ENCODE assay signal across 1 fruit fly cellular context in the genomic region with DNA sequence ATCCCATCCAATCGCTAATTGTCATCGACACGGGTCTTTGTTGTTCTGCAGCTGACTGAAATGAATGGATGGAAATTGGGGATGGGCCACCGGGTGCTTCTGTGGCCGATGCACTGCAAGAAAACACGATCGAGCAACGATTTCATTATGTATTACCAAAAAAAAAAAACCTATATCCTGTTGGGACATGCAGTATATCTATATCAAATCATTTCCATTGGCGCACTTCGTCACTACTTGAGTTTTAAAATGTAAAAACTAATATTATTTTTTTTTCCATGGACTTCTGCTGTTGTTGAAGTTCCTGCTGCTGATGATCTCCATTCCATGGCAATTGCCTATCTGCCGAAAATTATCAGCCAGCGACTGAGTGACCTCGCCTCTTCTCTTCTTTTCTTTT.
TF ChIP-seq lines count a peak whose summit lies in the region.

No protein-coding gene starts in this region.

TF ChIP-seq in whole organism, embryonic, 481 proteins besides CTCF, POLR2A, EP300 and RAD21 (continued from another document and continues in another):
- TF ChIP-seq Dip3 (GFP tag; optimal IDR thresholded peaks at IDR 0.05; lab: Kevin White, UChicago): no peak
- no peak for TF ChIP-seq CG8765 (GFP tag; IDR thresholded peaks at IDR 0.05; lab: Robert Waterston, UW)
- TF ChIP-seq vfl (GFP tag; optimal IDR thresholded peaks at IDR 0.05; lab: Kevin White, UChicago): no peak
- peak; percentile 27 for TF ChIP-seq CG2202 (tag; optimal IDR thresholded peaks at IDR 0.05; lab: Kevin White, UChicago)
- no peak for TF ChIP-seq inv (GFP tag; IDR thresholded peaks at IDR 0.05; lab: Robert Waterston, UW; ENCODE audit: partially characterized antibody)
- TF ChIP-seq BtbVII (GFP tag; optimal IDR thresholded peaks at IDR 0.05; lab: Kevin White, UChicago): peak; percentile 4
- peak in 1 of 2 experiments; percentile 37 for TF ChIP-seq eve (GFP tag; optimal IDR thresholded peaks at IDR 0.05; lab: Kevin White, UChicago)
- TF ChIP-seq CG18262 (tag; optimal IDR thresholded peaks at IDR 0.05; lab: Kevin White, UChicago): peak; percentile 27
- TF ChIP-seq HmgD (GFP tag; optimal IDR thresholded peaks at IDR 0.05; lab: Kevin White, UChicago): no peak
- TF ChIP-seq pros (GFP tag; optimal IDR thresholded peaks at IDR 0.05; lab: Kevin White, UChicago): no peak
- TF ChIP-seq nau (GFP tag; optimal IDR thresholded peaks at IDR 0.05; lab: Kevin White, UChicago): no peak
- TF ChIP-seq dimm (GFP tag; IDR thresholded peaks at IDR 0.05; lab: Robert Waterston, UW): no peak
- TF ChIP-seq btn (GFP tag; optimal IDR thresholded peaks at IDR 0.05; lab: Kevin White, UChicago): no peak
- peak; percentile 45 for TF ChIP-seq ind (GFP tag; optimal IDR thresholded peaks at IDR 0.05; lab: Kevin White, UChicago)
- TF ChIP-seq pnt (GFP tag; optimal IDR thresholded peaks at IDR 0.05; lab: Kevin White, UChicago): peak; percentile 51
- peak; percentile 80 for TF ChIP-seq stc (GFP tag; IDR thresholded peaks at IDR 0.05; lab: Robert Waterston, UW)
- no peak for TF ChIP-seq CG17612 (GFP tag; IDR thresholded peaks at IDR 0.05; lab: Robert Waterston, UW)
- peak; percentile 40 for TF ChIP-seq CG15011 (GFP tag; optimal IDR thresholded peaks at IDR 0.05; lab: Kevin White, UChicago)
- no peak for TF ChIP-seq Hmx (GFP tag; optimal IDR thresholded peaks at IDR 0.05; lab: Kevin White, UChicago)
- no peak for TF ChIP-seq Vsx1 (GFP tag; optimal IDR thresholded peaks at IDR 0.05; lab: Kevin White, UChicago)
- TF ChIP-seq unpg (GFP tag; optimal IDR thresholded peaks at IDR 0.05; lab: Kevin White, UChicago): peak; percentile 61
- TF ChIP-seq zfh2 (GFP tag; optimal IDR thresholded peaks at IDR 0.05; lab: Kevin White, UChicago): no peak
- no peak for TF ChIP-seq CG3065 (GFP tag; optimal IDR thresholded peaks at IDR 0.05; lab: Kevin White, UChicago)
- 0 out of 3 replicates have a peak, but pooled peaks have one; percentile 45 for TF ChIP-seq CG34422 (GFP tag; IDR thresholded peaks at IDR 0.05; lab: Robert Waterston, UW)
- TF ChIP-seq E2f1 (GFP tag; IDR thresholded peaks at IDR 0.05; lab: Robert Waterston, UW): peak; percentile 72
- TF ChIP-seq grn (GFP tag; optimal IDR thresholded peaks at IDR 0.05; lab: Kevin White, UChicago): peak; percentile 47
- TF ChIP-seq wek (GFP tag; optimal IDR thresholded peaks at IDR 0.05; lab: Kevin White, UChicago): no peak
- TF ChIP-seq Dfd (GFP tag; optimal IDR thresholded peaks at IDR 0.05; lab: Kevin White, UChicago): no peak
- peak; percentile 57 for TF ChIP-seq CG5245 (GFP tag; optimal IDR thresholded peaks at IDR 0.05; lab: Kevin White, UChicago)
- no peak for TF ChIP-seq CG1647 (GFP tag; optimal IDR thresholded peaks at IDR 0.05; lab: Kevin White, UChicago)
- no peak for TF ChIP-seq p53 (GFP tag; optimal IDR thresholded peaks at IDR 0.05; lab: Kevin White, UChicago)
- no peak for TF ChIP-seq gro (GFP tag; optimal IDR thresholded peaks at IDR 0.05; lab: Kevin White, UChicago)
- no peak for TF ChIP-seq h (optimal IDR thresholded peaks at IDR 0.05; lab: Kevin White, UChicago)
- no peak for TF ChIP-seq sima (GFP tag; optimal IDR thresholded peaks at IDR 0.05; lab: Kevin White, UChicago)
- no peak for TF ChIP-seq HmgZ (tag; optimal IDR thresholded peaks at IDR 0.05; lab: Kevin White, UChicago)
- TF ChIP-seq nerfin-1 (tag; optimal IDR thresholded peaks at IDR 0.05; lab: Kevin White, UChicago): no peak
- no peak for TF ChIP-seq CG2199 (GFP tag; IDR thresholded peaks at IDR 0.05; lab: Robert Waterston, UW)
- TF ChIP-seq CG32532 (GFP tag; IDR thresholded peaks at IDR 0.05; lab: Robert Waterston, UW): peak; percentile 61
- no peak for TF ChIP-seq cad (GFP tag; optimal IDR thresholded peaks at IDR 0.05; lab: Kevin White, UChicago)
- TF ChIP-seq GATAe (GFP tag; conservative IDR thresholded peaks at IDR 0.05; lab: Robert Waterston, UW): no peak
- no peak for TF ChIP-seq z (GFP tag; IDR thresholded peaks at IDR 0.05; lab: Robert Waterston, UW)
- TF ChIP-seq CG13894 (tag; optimal IDR thresholded peaks at IDR 0.05; lab: Kevin White, UChicago): no peak
- peak in 1 of 2 experiments; percentile 17 for TF ChIP-seq Eip74EF (GFP tag; optimal IDR thresholded peaks at IDR 0.05; lab: Kevin White, UChicago)
- TF ChIP-seq Rx (GFP tag; IDR thresholded peaks at IDR 0.05; lab: Robert Waterston, UW): peak; percentile 78
- TF ChIP-seq CG7786 (GFP tag; optimal IDR thresholded peaks at IDR 0.05; lab: Kevin White, UChicago): peak; percentile 34
- peak; percentile 83 for TF ChIP-seq sisA (GFP tag; IDR thresholded peaks at IDR 0.05; lab: Robert Waterston, UW)
- peak; percentile 77 for TF ChIP-seq H15 (GFP tag; IDR thresholded peaks at IDR 0.05; lab: Robert Waterston, UW)
- peak; percentile 32 for TF ChIP-seq CG11398 (GFP tag; optimal IDR thresholded peaks at IDR 0.05; lab: Kevin White, UChicago)
- no peak for TF ChIP-seq Trl (optimal IDR thresholded peaks at IDR 0.05; lab: Kevin White, UChicago)
- peak; percentile 14 for TF ChIP-seq Trl (GFP tag; optimal IDR thresholded peaks at IDR 0.05; lab: Kevin White, UChicago)
- peak; percentile 6 for TF ChIP-seq Bteb2 (GFP tag; optimal IDR thresholded peaks at IDR 0.05; lab: Kevin White, UChicago)
- TF ChIP-seq Oaz (GFP tag; IDR thresholded peaks at IDR 0.05; lab: Robert Waterston, UW): no peak
- no peak for TF ChIP-seq CG2116 (GFP tag; optimal IDR thresholded peaks at IDR 0.05; lab: Kevin White, UChicago)
- TF ChIP-seq pan (optimal IDR thresholded peaks at IDR 0.05; lab: Kevin White, UChicago): no peak
- peak in 1 of 2 experiments; percentile 75 for TF ChIP-seq pan (GFP tag; optimal IDR thresholded peaks at IDR 0.05 in 1 of 2, IDR thresholded peaks at IDR 0.05 in 1 of 2)
- TF ChIP-seq CG6272 (GFP tag; IDR thresholded peaks at IDR 0.05; lab: Robert Waterston, UW): peak; percentile 51; the same call in 1 of the 2 replicates
- TF ChIP-seq insv (GFP tag; optimal IDR thresholded peaks at IDR 0.05; lab: Kevin White, UChicago): no peak
- peak; percentile 68; the same call in 1 of the 2 replicates for TF ChIP-seq CG5953 (GFP tag; IDR thresholded peaks at IDR 0.05; lab: Robert Waterston, UW)
- no peak for TF ChIP-seq Stat92E (GFP tag; optimal IDR thresholded peaks at IDR 0.05; lab: Kevin White, UChicago)
- TF ChIP-seq pum (GFP tag; optimal IDR thresholded peaks at IDR 0.05; lab: Kevin White, UChicago): peak; percentile 40
- TF ChIP-seq Gsc (GFP tag; IDR thresholded peaks at IDR 0.05; lab: Robert Waterston, UW): peak; percentile 59; the same call in 1 of the 2 replicates
- no peak for TF ChIP-seq CG6854 (GFP tag; optimal IDR thresholded peaks at IDR 0.05; lab: Kevin White, UChicago)
- TF ChIP-seq Camta (GFP tag; optimal IDR thresholded peaks at IDR 0.05; lab: Kevin White, UChicago): peak; percentile 35
- no peak for TF ChIP-seq shn (GFP tag; optimal IDR thresholded peaks at IDR 0.05; lab: Kevin White, UChicago)
- no peak for TF ChIP-seq sc (optimal IDR thresholded peaks at IDR 0.05; lab: Kevin White, UChicago)
- TF ChIP-seq sc (GFP tag; optimal IDR thresholded peaks at IDR 0.05; lab: Kevin White, UChicago): peak; percentile 49
- TF ChIP-seq CG17568 (GFP tag; optimal IDR thresholded peaks at IDR 0.05; lab: Kevin White, UChicago): no peak
- TF ChIP-seq CG11696 (GFP tag; IDR thresholded peaks at IDR 0.05; lab: Robert Waterston, UW): peak; percentile 47; the same call in 1 of the 2 replicates
- peak; percentile 66; the same call in 1 of the 3 replicates for TF ChIP-seq otp (GFP tag; IDR thresholded peaks at IDR 0.05; lab: Robert Waterston, UW)
- peak; percentile 56 for TF ChIP-seq CG10654 (GFP tag; optimal IDR thresholded peaks at IDR 0.05; lab: Kevin White, UChicago)
- no peak for TF ChIP-seq CG9437 (GFP tag; optimal IDR thresholded peaks at IDR 0.05; lab: Kevin White, UChicago)
- peak; percentile 66; the same call in 2 of the 3 replicates for TF ChIP-seq Mrtf (GFP tag; IDR thresholded peaks at IDR 0.05; lab: Robert Waterston, UW)
- TF ChIP-seq bowl (GFP tag; IDR thresholded peaks at IDR 0.05; lab: Robert Waterston, UW): no peak
- peak; percentile 83 for TF ChIP-seq ken (GFP tag; IDR thresholded peaks at IDR 0.05; lab: Robert Waterston, UW)
- no peak for TF ChIP-seq lov (optimal IDR thresholded peaks at IDR 0.05; lab: Kevin White, UChicago)
- peak; percentile 77; the same call in 2 of the 3 replicates for TF ChIP-seq lov (GFP tag; IDR thresholded peaks at IDR 0.05; lab: Robert Waterston, UW)
- TF ChIP-seq CG17361 (GFP tag; IDR thresholded peaks at IDR 0.05; lab: Robert Waterston, UW): peak; percentile 48
- peak; percentile 29; the same call in 1 of the 2 replicates for TF ChIP-seq CG14014 (GFP tag; IDR thresholded peaks at IDR 0.05; lab: Robert Waterston, UW)
- no peak for TF ChIP-seq CG10431 (GFP tag; optimal IDR thresholded peaks at IDR 0.05; lab: Kevin White, UChicago)
- TF ChIP-seq yki (optimal IDR thresholded peaks at IDR 0.05; lab: Kevin White, UChicago): no peak
- TF ChIP-seq Mes4 (GFP tag; optimal IDR thresholded peaks at IDR 0.05; lab: Kevin White, UChicago): peak; percentile 27
- TF ChIP-seq CG3163 (GFP tag; optimal IDR thresholded peaks at IDR 0.05; lab: Kevin White, UChicago): no peak
- peak; percentile 5 for TF ChIP-seq Max (GFP tag; optimal IDR thresholded peaks at IDR 0.05; lab: Kevin White, UChicago)
- no peak for TF ChIP-seq tll (GFP tag; optimal IDR thresholded peaks at IDR 0.05; lab: Kevin White, UChicago)
- no peak for TF ChIP-seq Dad (GFP tag; optimal IDR thresholded peaks at IDR 0.05; lab: Kevin White, UChicago)
- TF ChIP-seq CG32772 (GFP tag; IDR thresholded peaks at IDR 0.05; lab: Robert Waterston, UW): peak; percentile 72
- no peak for TF ChIP-seq CG7987 (GFP tag; optimal IDR thresholded peaks at IDR 0.05; lab: Kevin White, UChicago)
- TF ChIP-seq Hr39 (optimal IDR thresholded peaks at IDR 0.05; lab: Kevin White, UChicago): no peak
- TF ChIP-seq CG5180 (GFP tag; optimal IDR thresholded peaks at IDR 0.05; lab: Kevin White, UChicago): no peak
- TF ChIP-seq kni (GFP tag; optimal IDR thresholded peaks at IDR 0.05; lab: Kevin White, UChicago): no peak
- TF ChIP-seq croc (GFP tag; conservative IDR thresholded peaks at IDR 0.05; lab: Robert Waterston, UW): peak; percentile 80
- TF ChIP-seq Spps (tag; optimal IDR thresholded peaks at IDR 0.05; lab: Kevin White, UChicago): no peak
- TF ChIP-seq CG9817 (tag; optimal IDR thresholded peaks at IDR 0.05; lab: Kevin White, UChicago): no peak
- peak; percentile 50 for TF ChIP-seq gsb-n (tag; optimal IDR thresholded peaks at IDR 0.05; lab: Kevin White, UChicago)
- TF ChIP-seq CG4820 (GFP tag; optimal IDR thresholded peaks at IDR 0.05; lab: Kevin White, UChicago): peak; percentile 69
- TF ChIP-seq disco-r (GFP tag; optimal IDR thresholded peaks at IDR 0.05; lab: Kevin White, UChicago): no peak
- no peak for TF ChIP-seq chinmo (GFP tag; IDR thresholded peaks at IDR 0.05; lab: Robert Waterston, UW; ENCODE audit: partially characterized antibody)
- 0 out of 3 replicates have a peak, but pooled peaks have one; percentile 65 for TF ChIP-seq gce (GFP tag; IDR thresholded peaks at IDR 0.05; lab: Robert Waterston, UW)
- no peak for TF ChIP-seq Sin3A (optimal IDR thresholded peaks at IDR 0.05; lab: Kevin White, UChicago)
- no peak for TF ChIP-seq pho (GFP tag; optimal IDR thresholded peaks at IDR 0.05; lab: Kevin White, UChicago)
- TF ChIP-seq chm (GFP tag; IDR thresholded peaks at IDR 0.05; lab: Robert Waterston, UW): peak; percentile 78
- TF ChIP-seq zen2 (GFP tag; IDR thresholded peaks at IDR 0.05; lab: Robert Waterston, UW; ENCODE audit: partially characterized antibody): no peak
- no peak for TF ChIP-seq CG4707 (GFP tag; optimal IDR thresholded peaks at IDR 0.05; lab: Kevin White, UChicago)
- TF ChIP-seq psq (GFP tag; optimal IDR thresholded peaks at IDR 0.05; lab: Kevin White, UChicago): no peak
- peak; percentile 92 for TF ChIP-seq sens (GFP tag; lab: Kevin White, UChicago)
- no peak for TF ChIP-seq CG7963 (GFP tag; IDR thresholded peaks at IDR 0.05; lab: Robert Waterston, UW; ENCODE audit: partially characterized antibody)
- peak; percentile 63; the same call in 2 of the 3 replicates for TF ChIP-seq CG11093 (GFP tag; IDR thresholded peaks at IDR 0.05; lab: Robert Waterston, UW)
- peak; percentile 41 for TF ChIP-seq jumu (GFP tag; optimal IDR thresholded peaks at IDR 0.05; lab: Kevin White, UChicago)
- no peak for TF ChIP-seq CG4617 (GFP tag; optimal IDR thresholded peaks at IDR 0.05; lab: Kevin White, UChicago; ENCODE audit: borderline replicate concordance)
- peak in 1 of 3 experiments; percentile 56 for TF ChIP-seq lola (GFP tag; optimal IDR thresholded peaks at IDR 0.05; lab: Kevin White, UChicago)
- peak; percentile 52; the same call in 1 of the 2 replicates for TF ChIP-seq CG9932 (GFP tag; IDR thresholded peaks at IDR 0.05; lab: Robert Waterston, UW)
- peak; percentile 15 for TF ChIP-seq Hmr (GFP tag; optimal IDR thresholded peaks at IDR 0.05; lab: Kevin White, UChicago)
- TF ChIP-seq bsh (GFP tag; optimal IDR thresholded peaks at IDR 0.05; lab: Kevin White, UChicago): peak in 1 of 2 experiments; percentile 81
- no peak for TF ChIP-seq scrt (GFP tag; optimal IDR thresholded peaks at IDR 0.05; lab: Kevin White, UChicago)
- peak; percentile 34; the same call in 1 of the 2 replicates for TF ChIP-seq CG43689 (GFP tag; IDR thresholded peaks at IDR 0.05; lab: Robert Waterston, UW)
- no peak for TF ChIP-seq gsb (GFP tag; IDR thresholded peaks at IDR 0.05; lab: Robert Waterston, UW)
- TF ChIP-seq Elba2 (GFP tag; optimal IDR thresholded peaks at IDR 0.05; lab: Kevin White, UChicago): no peak
- TF ChIP-seq Dp (GFP tag; optimal IDR thresholded peaks at IDR 0.05; lab: Kevin White, UChicago): no peak
- no peak for TF ChIP-seq hb (GFP tag; IDR thresholded peaks at IDR 0.05; lab: Robert Waterston, UW; ENCODE audit: partially characterized antibody)
- TF ChIP-seq phol (tag; optimal IDR thresholded peaks at IDR 0.05; lab: Kevin White, UChicago): peak; percentile 57
- TF ChIP-seq Lhr (GFP tag; optimal IDR thresholded peaks at IDR 0.05; lab: Kevin White, UChicago): peak; percentile 28
- peak; percentile 53 for TF ChIP-seq CG2712 (tag; optimal IDR thresholded peaks at IDR 0.05; lab: Kevin White, UChicago)
- TF ChIP-seq ase (GFP tag; IDR thresholded peaks at IDR 0.05; lab: Robert Waterston, UW): peak; percentile 57; the same call in 2 of the 3 replicates
- TF ChIP-seq pb (GFP tag; optimal IDR thresholded peaks at IDR 0.05; lab: Kevin White, UChicago): no peak
- no peak for TF ChIP-seq CG17829 (tag; optimal IDR thresholded peaks at IDR 0.05; lab: Kevin White, UChicago)
- peak; percentile 44 for TF ChIP-seq maf-S (GFP tag; optimal IDR thresholded peaks at IDR 0.05; lab: Kevin White, UChicago)
- no peak for TF ChIP-seq exex (tag; optimal IDR thresholded peaks at IDR 0.05; lab: Kevin White, UChicago)
- peak; percentile 35 for TF ChIP-seq Chrac-16 (GFP tag; optimal IDR thresholded peaks at IDR 0.05; lab: Kevin White, UChicago)
